Worm (Caenorhabditis elegans): ENCODE data around the gene W06G6.11.

The W06G6.11 gene

DNA sequence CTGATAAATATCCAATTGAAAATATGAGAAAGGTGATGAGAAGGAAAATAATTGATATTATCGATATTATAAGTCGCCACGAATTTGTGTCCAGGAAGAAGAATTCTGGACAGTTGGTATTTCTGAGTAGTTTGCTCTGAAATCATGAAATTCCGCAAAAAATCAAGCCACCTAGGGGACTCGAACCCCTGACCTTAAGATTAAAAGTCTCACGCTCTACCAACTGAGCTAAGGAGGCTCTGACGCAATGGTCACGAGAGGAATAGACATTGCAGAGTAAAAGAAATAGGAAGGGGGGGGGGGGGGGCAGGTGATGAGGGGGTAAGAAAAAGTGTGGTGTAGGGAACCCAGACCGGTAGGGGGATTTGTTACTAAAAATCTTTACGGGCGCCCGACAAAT lies 27.2 kb downstream of the W06G6.11 start:
- TF ChIP-seq tbx-2 (tag; optimal IDR thresholded peaks at IDR 0.05) (no peak), nhr-47 (tag; optimal IDR thresholded peaks at IDR 0.05) (no peak), ztf-4 (tag; optimal IDR thresholded peaks at IDR 0.05) (no peak), fkh-8 (tag; optimal IDR thresholded peaks at IDR 0.05) (peak; percentile 11), grh-1 (GFP tag; IDR thresholded peaks at IDR 0.05) (0 out of 2 replicates have a peak, but pooled peaks have one; percentile 12)

ce11 chrV:16620874-16621273 lies 28.2 kb downstream of the W06G6.11 start, which contains the start of gene Y70C5A.3:
TSS of gene Y70C5A.3 (minus strand) at chrV:16620923.
- no peak for TF ChIP-seq nhr-237 (tag; optimal IDR thresholded peaks at IDR 0.05)
- TF ChIP-seq elt-2 (tag; optimal IDR thresholded peaks at IDR 0.05) = peak; percentile 1

DNA sequence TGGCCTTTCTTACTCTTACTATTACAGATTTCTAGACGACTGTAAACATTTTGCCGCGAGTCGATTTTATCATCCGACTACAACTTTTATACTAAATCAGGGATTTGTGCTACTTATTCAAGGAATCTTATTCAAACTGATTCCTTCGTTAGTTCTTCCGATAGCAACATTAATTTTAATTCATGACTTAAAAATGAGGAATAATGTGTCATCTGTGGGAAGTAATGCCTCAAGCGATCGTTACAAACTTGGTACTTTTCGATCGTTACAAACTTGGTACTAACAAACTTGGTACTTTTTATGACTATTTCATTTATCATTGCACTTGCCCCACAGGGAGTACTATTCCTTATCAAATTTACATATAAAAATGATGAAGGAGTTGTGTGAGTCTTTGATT lies 31.6 kb downstream of the W06G6.11 start, which contains the start of gene Y70C5A.4:
Y70C5A.4 (plus strand) TSS at position 301 of the 400 bp plus-strand sequence.
- TF ChIP-seq ceh-82 (tag; optimal IDR thresholded peaks at IDR 0.05) (no peak), lin-35 (GFP tag; optimal IDR thresholded peaks at IDR 0.05) (no peak), snpc-4 (tag; optimal IDR thresholded peaks at IDR 0.05) (no peak), hpl-2 (GFP tag; optimal IDR thresholded peaks at IDR 0.05) (no peak), mep-1 (tag; optimal IDR thresholded peaks at IDR 0.05) (no peak), unc-62 (GFP tag; optimal IDR thresholded peaks at IDR 0.05) (no peak), ceh-8 (GFP tag; optimal IDR thresholded peaks at IDR 0.05) (no peak), unc-86 (tag; optimal IDR thresholded peaks at IDR 0.05) (no peak), pqm-1 (tag; optimal IDR thresholded peaks at IDR 0.05) (no peak), Y116A8C.19 (tag; optimal IDR thresholded peaks at IDR 0.05; ENCODE audit: borderline replicate concordance) (no peak), nhr-77 (tag; optimal IDR thresholded peaks at IDR 0.05) (no peak), aly-2 (tag; optimal IDR thresholded peaks at IDR 0.05) (no peak)

- TF ChIP-seq efl-1 (optimal IDR thresholded peaks at IDR 0.05) (no peak), efl-1 (GFP tag; optimal IDR thresholded peaks at IDR 0.05 in 1 of 2) (peak in 1 of 2 experiments; percentile 39), aly-2 (tag; optimal IDR thresholded peaks at IDR 0.05) (no peak), elt-2 (tag; optimal IDR thresholded peaks at IDR 0.05) (peak; percentile 57)
Observed at ce11 chrV:16610791-16611385, 38.2 kb downstream of the W06G6.11 start, which contains the start of gene srw-54. TSS of gene srw-54 (plus strand) at chrV:16611335.

ce11 chrV:16610094-16610493 lies 39.0 kb downstream of the W06G6.11 start:
- no peak for TF ChIP-seq nhr-19 (GFP tag; conservative IDR thresholded peaks at IDR 0.05)
- TF ChIP-seq unc-86 (tag; optimal IDR thresholded peaks at IDR 0.05) = no peak
- no peak for TF ChIP-seq ceh-90 (tag; optimal IDR thresholded peaks at IDR 0.05)
- TF ChIP-seq isw-1 (GFP tag; IDR thresholded peaks at IDR 0.05) = no peak
- no peak for TF ChIP-seq efl-3 (GFP tag; optimal IDR thresholded peaks at IDR 0.05)
- TF ChIP-seq xbp-1 (tag; optimal IDR thresholded peaks at IDR 0.05) = no peak
- TF ChIP-seq mep-1 (tag; optimal IDR thresholded peaks at IDR 0.05) = no peak
- TF ChIP-seq fkh-8 (tag; optimal IDR thresholded peaks at IDR 0.05) = no peak
- TF ChIP-seq Y116A8C.19 (tag; optimal IDR thresholded peaks at IDR 0.05; ENCODE audit: borderline replicate concordance) = no peak
- peak; percentile 81 for TF ChIP-seq elt-2 (tag; optimal IDR thresholded peaks at IDR 0.05)
- TF ChIP-seq lin-14 (GFP tag; optimal IDR thresholded peaks at IDR 0.05) = no peak
- TF ChIP-seq elt-3 (tag; optimal IDR thresholded peaks at IDR 0.05) = no peak
- TF ChIP-seq jun-1 (tag; optimal IDR thresholded peaks at IDR 0.05) = peak; percentile 46
- TF ChIP-seq fkh-10 (GFP tag; optimal IDR thresholded peaks at IDR 0.05) = no peak
- no peak for TF ChIP-seq hlh-17 (GFP tag; optimal IDR thresholded peaks at IDR 0.05; ENCODE audit: borderline replicate concordance)
- TF ChIP-seq dpl-1 (GFP tag; optimal IDR thresholded peaks at IDR 0.05) = no peak
- TF ChIP-seq unc-98 (GFP tag; IDR thresholded peaks at IDR 0.05) = no peak
- no peak for TF ChIP-seq ceh-88 (GFP tag; IDR thresholded peaks at IDR 0.05)
- no peak for TF ChIP-seq ztf-11 (tag; optimal IDR thresholded peaks at IDR 0.05)
- peak in 1 of 2 experiments; percentile 4 for TF ChIP-seq lin-35 (GFP tag; optimal IDR thresholded peaks at IDR 0.05)
- no peak for TF ChIP-seq pax-3 (tag; optimal IDR thresholded peaks at IDR 0.05)
- TF ChIP-seq lsy-2 (tag; optimal IDR thresholded peaks at IDR 0.05) = no peak

Measured in whole organism, L1 larva.